Worm (Caenorhabditis elegans): ENCODE data around the gene lido-6.

DNA sequence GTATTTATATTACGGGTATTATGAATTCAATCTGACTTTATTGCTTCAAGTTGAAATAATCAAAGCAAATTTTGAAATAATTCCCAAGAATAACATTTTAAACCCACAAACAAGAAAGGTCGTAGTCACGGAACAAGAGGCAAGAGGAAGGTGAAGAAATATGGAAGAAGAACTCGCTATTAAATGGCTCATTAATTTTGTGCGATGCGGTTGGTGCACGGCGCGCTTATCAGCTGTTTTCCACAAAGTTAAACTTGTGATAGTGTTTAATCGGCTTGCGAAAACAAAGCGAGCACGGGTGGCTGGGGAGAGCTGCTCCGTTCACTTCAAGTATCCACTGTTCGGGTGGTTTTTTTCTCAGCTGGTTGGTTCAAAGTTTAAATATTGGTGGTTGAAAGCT lies 48.1 kb downstream of the lido-6 start:
- TF ChIP-seq tab-1 (GFP tag; IDR thresholded peaks at IDR 0.05) (no peak), ref-1 (GFP tag; conservative IDR thresholded peaks at IDR 0.05) (no peak), klf-2 (GFP tag; conservative IDR thresholded peaks at IDR 0.05) (no peak), ztf-23 (GFP tag; IDR thresholded peaks at IDR 0.05) (no peak), cog-1 (tag; optimal IDR thresholded peaks at IDR 0.05) (no peak), T22C8.4 (GFP tag; IDR thresholded peaks at IDR 0.05) (no peak), ztf-29 (GFP tag; IDR thresholded peaks at IDR 0.05) (no peak)

Measured in whole organism, midembryonic.